Worm (Caenorhabditis elegans) whole organism, late embryonic: ENCODE measurements around the gene snap-1.

Experiments
- C08G9.2 ChIP-seq: sonication (generic microtip); optimal IDR thresholded peaks from 2 replicates; lab custom pipeline; 2016; ENCODE audit warnings: mild to moderate bottlenecking, missing genetic modification characterization, moderate library complexity, missing compliant biosample characterization
- C38D4.7 ChIP-seq: fragments of 200-800 bp; sonication (Bioruptor generic); optimal IDR thresholded peaks from 2 replicates; lab custom pipeline; 2018; ENCODE audit warnings: mild to moderate bottlenecking, missing genetic modification characterization, moderate library complexity, missing compliant biosample characterization
- F13H6.1 ChIP-seq: sonication (generic microtip); optimal IDR thresholded peaks from 2 replicates; lab custom pipeline; 2016; ENCODE audit warnings: missing genetic modification characterization, missing compliant biosample characterization
- K02D7.2 ChIP-seq: sonication (generic microtip); optimal IDR thresholded peaks from 2 replicates; lab custom pipeline; 2017; ENCODE audit warnings: mild to moderate bottlenecking, missing genetic modification characterization, missing compliant biosample characterization
- ahr-1 ChIP-seq: sonication (generic microtip); optimal IDR thresholded peaks from 2 replicates; lab custom pipeline; 2016; ENCODE audit warnings: missing genetic modification characterization, missing compliant biosample characterization
- ama-1 ChIP-seq: fragments of 150-350 bp; optimal IDR thresholded peaks from 2 replicates; lab custom pipeline; 2014
- ceh-14 ChIP-seq: sonication (generic microtip); optimal IDR thresholded peaks from 2 replicates; lab custom pipeline; 2016; ENCODE audit warnings: missing genotype, missing genetic modification characterization, missing compliant biosample characterization
- ceh-18 ChIP-seq: sonication (generic microtip); optimal IDR thresholded peaks from 2 replicates; lab custom pipeline; 2016; ENCODE audit warnings: missing genetic modification characterization, missing compliant biosample characterization
- ceh-19 ChIP-seq: fragments of 200-800 bp; sonication (Bioruptor generic); optimal IDR thresholded peaks from 2 replicates; lab custom pipeline; 2018; ENCODE audit warnings: mild to moderate bottlenecking, missing genetic modification characterization, missing compliant biosample characterization
- ceh-2 ChIP-seq: sonication (generic microtip); optimal IDR thresholded peaks from 2 replicates; lab custom pipeline; 2016; ENCODE audit warnings: missing genotype, missing genetic modification characterization, missing compliant biosample characterization
- ceh-22 ChIP-seq: sonication (generic microtip); optimal IDR thresholded peaks from 2 replicates; lab custom pipeline; 2017; ENCODE audit warnings: missing biosample characterization, missing genetic modification characterization
- ceh-30 ChIP-seq: fragments of 150-350 bp; optimal IDR thresholded peaks from 2 replicates; lab custom pipeline; 2014; ENCODE audit warnings: missing biosample characterization, missing genetic modification characterization
- ceh-31 ChIP-seq: sonication (generic microtip); optimal IDR thresholded peaks from 2 replicates; lab custom pipeline; 2016; ENCODE audit warnings: missing genetic modification characterization, missing compliant biosample characterization
- ceh-34 ChIP-seq: sonication (generic microtip); optimal IDR thresholded peaks from 2 replicates; lab custom pipeline; 2016; ENCODE audit warnings: mild to moderate bottlenecking, missing genetic modification characterization, missing compliant biosample characterization
- ceh-48 ChIP-seq: sonication (generic microtip); optimal IDR thresholded peaks from 2 replicates; lab custom pipeline; 2016; ENCODE audit warnings: missing genetic modification characterization, inconsistent platforms, missing compliant biosample characterization
- ceh-6 ChIP-seq: fragments of 200-800 bp; sonication (Bioruptor generic); optimal IDR thresholded peaks from 2 replicates; lab custom pipeline; 2018; ENCODE audit warnings: mild to moderate bottlenecking, missing genetic modification characterization, missing compliant biosample characterization
- ceh-9 ChIP-seq: sonication (generic microtip); optimal IDR thresholded peaks from 2 replicates; lab custom pipeline; 2016; ENCODE audit warnings: mild to moderate bottlenecking, missing genetic modification characterization, inconsistent platforms, missing compliant biosample characterization
- dve-1 ChIP-seq: sonication (generic microtip); optimal IDR thresholded peaks from 2 replicates; lab custom pipeline; 2017; ENCODE audit warnings: antibody characterized with exemption, mild to moderate bottlenecking, missing genetic modification characterization, missing compliant biosample characterization
- elt-2 ChIP-seq: sonication (generic microtip); optimal IDR thresholded peaks from 2 replicates; lab custom pipeline; 2016; ENCODE audit warnings: missing genetic modification reagents, missing genetic modification characterization, missing compliant biosample characterization
- elt-4 ChIP-seq: sonication (generic microtip); optimal IDR thresholded peaks from 2 replicates; lab custom pipeline; 2016; ENCODE audit warnings: missing genetic modification characterization, missing compliant biosample characterization
- eyg-1 ChIP-seq: sonication (generic microtip); optimal IDR thresholded peaks from 2 replicates; lab custom pipeline; 2016; ENCODE audit warnings: missing genotype, missing genetic modification characterization, missing compliant biosample characterization
- fkh-6 ChIP-seq: sonication (generic microtip); optimal IDR thresholded peaks from 2 replicates; lab custom pipeline; 2016; ENCODE audit warnings: missing genetic modification characterization, missing compliant biosample characterization
- hlh-15 ChIP-seq: sonication (generic microtip); optimal IDR thresholded peaks from 2 replicates; lab custom pipeline; 2016; ENCODE audit warnings: missing genetic modification characterization, missing compliant biosample characterization
- hlh-30 ChIP-seq: sonication (generic microtip); optimal IDR thresholded peaks from 2 replicates; lab custom pipeline; 2017; ENCODE audit warnings: antibody characterized with exemption, missing genetic modification characterization, missing compliant biosample characterization; ENCODE audit not compliant: insufficient read depth
- hlh-8 ChIP-seq: sonication (generic microtip); optimal IDR thresholded peaks from 2 replicates; lab custom pipeline; 2016; ENCODE audit warnings: missing genotype, missing genetic modification characterization, missing compliant biosample characterization
- lim-6 ChIP-seq: sonication (generic microtip); optimal IDR thresholded peaks from 2 replicates; lab custom pipeline; 2016; ENCODE audit warnings: missing genetic modification characterization, missing compliant biosample characterization
- lin-11 ChIP-seq: fragments of 200-800 bp; sonication (Bioruptor generic); optimal IDR thresholded peaks from 2 replicates; lab custom pipeline; 2018; ENCODE audit warnings: mild to moderate bottlenecking, missing genetic modification characterization, missing compliant biosample characterization
- madf-2 ChIP-seq: sonication (generic microtip); optimal IDR thresholded peaks from 2 replicates; lab custom pipeline; 2017; ENCODE audit warnings: missing genetic modification characterization, missing compliant biosample characterization
- nhr-232 ChIP-seq: sonication (generic microtip); optimal IDR thresholded peaks from 2 replicates; lab custom pipeline; 2016; ENCODE audit warnings: missing genetic modification characterization, missing compliant biosample characterization
- npax-4 ChIP-seq: sonication (generic microtip); optimal IDR thresholded peaks from 2 replicates; lab custom pipeline; 2016; ENCODE audit warnings: missing genetic modification characterization, missing compliant biosample characterization
- pag-3 ChIP-seq: sonication (generic microtip); optimal IDR thresholded peaks from 2 replicates; lab custom pipeline; 2016; ENCODE audit warnings: missing compliant biosample characterization, missing genetic modification characterization, borderline replicate concordance
- pat-9 ChIP-seq: fragments of 200-800 bp; sonication (Bioruptor generic); optimal IDR thresholded peaks from 2 replicates; lab custom pipeline; 2018; ENCODE audit warnings: mild to moderate bottlenecking, missing genetic modification characterization, moderate library complexity, missing compliant biosample characterization
- pha-2 ChIP-seq: sonication (generic microtip); optimal IDR thresholded peaks from 2 replicates; lab custom pipeline; 2017; ENCODE audit warnings: mild to moderate bottlenecking, missing genetic modification characterization, missing compliant biosample characterization
- pha-4 ChIP-seq: fragments of 150-350 bp; optimal IDR thresholded peaks from 2 replicates; lab custom pipeline; 2018; ENCODE audit warnings: missing biosample characterization, missing genetic modification reagents, missing genetic modification characterization
- pros-1 ChIP-seq: fragments of 150-350 bp; optimal IDR thresholded peaks from 2 replicates; lab custom pipeline; 2014; ENCODE audit warnings: missing biosample characterization, missing genetic modification reagents, missing genetic modification characterization
- ref-2 ChIP-seq: sonication (generic microtip); optimal IDR thresholded peaks from 2 replicates; lab custom pipeline; 2016; ENCODE audit warnings: missing genetic modification characterization, missing compliant biosample characterization
- rnt-1 ChIP-seq: sonication (generic microtip); optimal IDR thresholded peaks from 2 replicates; lab custom pipeline; 2016; ENCODE audit warnings: missing genetic modification characterization, missing compliant biosample characterization
- sox-2 ChIP-seq: fragments of 200-800 bp; sonication (Bioruptor generic); IDR thresholded peaks from 2 replicates; pipeline ENCODE4 v1.3.6; 2022; ENCODE audit warnings: missing genetic modification reagents, missing genetic modification characterization, missing compliant biosample characterization
- ttx-3 ChIP-seq: sonication (generic microtip); optimal IDR thresholded peaks from 2 replicates; lab custom pipeline; 2016; ENCODE audit warnings: missing genetic modification reagents, missing genetic modification characterization, missing compliant biosample characterization
- unc-42 ChIP-seq: sonication (generic microtip); optimal IDR thresholded peaks from 2 replicates; lab custom pipeline; 2016; ENCODE audit warnings: missing genotype, missing genetic modification characterization, missing compliant biosample characterization
- unc-86 ChIP-seq: sonication (generic microtip); optimal IDR thresholded peaks from 2 replicates; lab custom pipeline; 2016; ENCODE audit warnings: missing genetic modification characterization, missing compliant biosample characterization

The snap-1 gene

DNA sequence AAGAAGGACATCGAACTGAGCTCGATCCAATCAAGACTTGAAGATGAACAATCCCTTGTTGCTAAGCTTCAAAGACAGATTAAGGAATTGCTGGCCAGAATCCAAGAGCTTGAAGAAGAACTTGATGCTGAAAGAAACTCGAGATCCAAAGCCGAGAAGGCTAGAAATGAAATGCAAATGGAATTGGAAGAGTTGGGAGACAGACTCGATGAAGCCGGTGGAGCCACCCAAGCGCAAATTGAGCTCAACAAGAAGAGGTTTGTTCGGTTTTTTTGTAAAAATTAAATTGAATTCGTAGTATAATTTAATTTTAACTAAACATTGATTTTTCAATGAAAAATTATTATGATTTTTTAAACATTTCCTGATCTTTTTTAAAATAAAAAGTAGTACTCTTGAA is 15.9 kb upstream of the snap-1 start:
- TF ChIP-seq hlh-8 (tag; lab: Kevin White, UChicago) (no peak), hlh-30 (no peak), F13H6.1 (tag; lab: Kevin White, UChicago) (no peak), unc-86 (tag; lab: Kevin White, UChicago) (no peak), hlh-15 (tag; lab: Kevin White, UChicago) (no peak), ceh-6 (GFP tag; lab: Kevin White, UChicago) (no peak), ceh-22 (no peak), ceh-18 (tag; lab: Kevin White, UChicago) (no peak), ceh-31 (tag; lab: Kevin White, UChicago) (no peak), ama-1 (lab: Kevin White, UChicago) (no peak), ceh-34 (tag; lab: Kevin White, UChicago) (no peak)
- TF ChIP-seq, all 69 proteins: peak for 0

DNA sequence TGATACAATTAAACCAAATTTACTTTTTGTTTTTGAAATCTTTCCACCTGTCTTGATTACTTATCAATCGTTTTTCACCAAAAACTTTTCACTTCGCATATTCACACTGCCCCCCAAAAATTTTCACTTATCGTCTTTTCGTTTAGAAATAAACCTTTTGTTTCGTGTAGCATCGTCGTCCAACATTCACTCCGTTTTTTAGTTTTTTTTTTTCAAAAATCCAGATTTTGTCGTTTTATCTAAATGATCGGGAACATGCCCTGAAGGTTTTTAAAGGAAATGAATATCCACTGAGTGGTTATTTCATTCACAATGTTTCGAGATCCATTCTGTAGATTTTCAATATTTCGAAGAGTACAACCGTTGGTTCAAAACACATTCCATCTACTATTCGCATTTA is 12.4 kb upstream of the snap-1 start, which contains the start of gene D1014.7:
D1014.7 (plus strand) TSS at position 301 of the 400 bp plus-strand sequence.
- TF ChIP-seq ahr-1 (no peak), ama-1 (lab: Kevin White, UChicago) (no peak), ceh-48 (tag; lab: Kevin White, UChicago) (no peak), C38D4.7 (GFP tag; lab: Kevin White, UChicago) (no peak), ttx-3 (tag; lab: Kevin White, UChicago) (no peak), npax-4 (no peak), elt-2 (tag; lab: Kevin White, UChicago) (no peak), K02D7.2 (tag; lab: Kevin White, UChicago) (no peak), eyg-1 (tag; lab: Kevin White, UChicago) (no peak), pha-2 (tag; lab: Kevin White, UChicago) (no peak), ceh-9 (tag; lab: Kevin White, UChicago) (no peak), nhr-232 (tag; lab: Kevin White, UChicago) (no peak), unc-42 (tag; lab: Kevin White, UChicago) (no peak), ceh-6 (GFP tag; lab: Kevin White, UChicago) (no peak), pat-9 (tag; lab: Kevin White, UChicago) (no peak), ceh-30 (no peak), sox-2 (GFP tag; lab: Robert Waterston, UW) (no peak), lin-11 (tag; lab: Kevin White, UChicago) (no peak), ceh-14 (tag; lab: Kevin White, UChicago) (no peak)

DNA sequence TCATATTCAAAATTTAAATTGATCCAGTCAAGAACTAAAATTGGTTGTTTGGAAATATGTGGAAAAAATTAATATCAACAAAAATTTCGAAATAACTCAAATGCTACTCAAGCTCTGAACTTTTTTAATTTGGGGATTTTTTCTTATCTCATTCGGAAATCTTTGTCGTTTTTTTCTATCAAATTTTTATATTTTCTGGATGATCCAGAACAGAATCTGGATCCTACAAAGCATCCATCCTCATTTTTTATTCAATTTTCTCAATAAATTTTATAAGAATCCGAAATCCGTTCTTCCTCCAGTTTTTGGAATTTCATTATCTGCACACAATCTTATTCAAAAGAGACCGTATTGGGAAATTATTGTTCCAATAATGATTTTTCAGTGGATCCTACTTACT is 9.5 kb upstream of the snap-1 start, which contains the start of gene D1014.6:
D1014.6 (plus strand) TSS at position 301 of the 400 bp plus-strand sequence.
- no peak for TF ChIP-seq pha-4 (tag; lab: Kevin White, UChicago)
- TF ChIP-seq madf-2 (tag; lab: Kevin White, UChicago): no peak
- TF ChIP-seq ttx-3 (tag; lab: Kevin White, UChicago): no peak
- no peak for TF ChIP-seq C08G9.2
- TF ChIP-seq ceh-6 (GFP tag; lab: Kevin White, UChicago): no peak
- no peak for TF ChIP-seq rnt-1 (tag; lab: Kevin White, UChicago)
- TF ChIP-seq dve-1: no peak
- TF ChIP-seq elt-4: no peak
- TF ChIP-seq pag-3 (tag; lab: Kevin White, UChicago): no peak
- TF ChIP-seq hlh-15 (tag; lab: Kevin White, UChicago): no peak
- TF ChIP-seq ceh-14 (tag; lab: Kevin White, UChicago): no peak
- no peak for TF ChIP-seq ceh-2 (tag; lab: Kevin White, UChicago)
- no peak for TF ChIP-seq fkh-6
- no peak for TF ChIP-seq npax-4
- TF ChIP-seq ceh-19 (GFP tag; lab: Kevin White, UChicago): no peak
- no peak for TF ChIP-seq pros-1
- no peak for TF ChIP-seq lim-6
- TF ChIP-seq ahr-1: no peak
- no peak for TF ChIP-seq ref-2
